Fruit fly (Drosophila melanogaster): ENCODE results near the gene Cad87A.

The Cad87A gene

DNA sequence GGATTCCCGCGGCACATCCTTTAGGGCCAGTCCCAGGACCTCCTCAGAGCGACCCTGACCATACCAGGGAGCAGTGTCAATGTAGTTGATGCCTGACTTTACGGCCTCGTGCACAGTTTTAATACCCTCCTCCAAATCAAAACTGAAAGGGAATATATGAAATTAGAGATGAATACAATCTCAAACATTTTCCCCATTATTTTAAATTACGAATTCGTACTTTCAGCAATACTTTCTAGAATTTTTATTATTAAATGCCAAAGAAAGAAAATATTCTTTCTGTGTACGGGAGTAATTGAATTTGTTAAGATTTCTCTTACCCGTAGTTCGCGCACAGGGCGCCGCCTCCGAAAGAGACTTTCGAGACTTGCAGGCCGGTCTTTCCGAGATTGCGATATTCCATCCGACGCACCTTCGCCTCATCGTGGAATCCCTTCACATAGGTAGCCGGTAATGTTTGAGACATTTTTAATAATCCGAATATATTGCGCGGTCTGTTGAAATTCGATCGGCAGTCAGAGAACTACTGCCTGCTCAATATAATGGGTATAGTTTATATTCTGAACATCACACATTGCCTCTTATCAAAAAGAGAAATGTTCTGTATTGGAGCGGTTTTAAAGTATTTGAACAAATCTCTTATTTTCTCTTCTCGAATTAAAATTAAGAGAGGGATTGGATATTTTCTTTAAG is 31.1 kb upstream of the Cad87A start, which contains the start of gene CG18547 (continued):
- no peak for TF ChIP-seq Ets65A (GFP tag)
- TF ChIP-seq CG30020 (tag; optimal IDR thresholded peaks at IDR 0.05) = no peak
- TF ChIP-seq kah (GFP tag; optimal IDR thresholded peaks at IDR 0.05) = no peak
- peak; percentile 2 for TF ChIP-seq lab (GFP tag; optimal IDR thresholded peaks at IDR 0.05)
- TF ChIP-seq CG7963 (GFP tag; IDR thresholded peaks at IDR 0.05; ENCODE audit: partially characterized antibody) = no peak
- TF ChIP-seq inv (GFP tag; IDR thresholded peaks at IDR 0.05; ENCODE audit: partially characterized antibody) = no peak
- TF ChIP-seq al (GFP tag; IDR thresholded peaks at IDR 0.05) = no peak
- no peak for TF ChIP-seq Asciz (GFP tag; optimal IDR thresholded peaks at IDR 0.05)
- TF ChIP-seq BtbVII (GFP tag; optimal IDR thresholded peaks at IDR 0.05) = no peak
- no peak for TF ChIP-seq Antp (GFP tag; optimal IDR thresholded peaks at IDR 0.05)
- TF ChIP-seq tap (tag; optimal IDR thresholded peaks at IDR 0.05) = no peak
- TF ChIP-seq HLH54F (GFP tag; optimal IDR thresholded peaks at IDR 0.05) = no peak
- no peak for TF ChIP-seq CG13296 (GFP tag; optimal IDR thresholded peaks at IDR 0.05)
- peak; percentile 29; the same call in 1 of the 2 replicates for TF ChIP-seq Xrp1 (GFP tag; IDR thresholded peaks at IDR 0.05)
- TF ChIP-seq ac (GFP tag; optimal IDR thresholded peaks at IDR 0.05) = no peak
- no peak for TF ChIP-seq shn (GFP tag; optimal IDR thresholded peaks at IDR 0.05)
- no peak for TF ChIP-seq CG13624 (GFP tag; optimal IDR thresholded peaks at IDR 0.05)
- TF ChIP-seq Dref (GFP tag; IDR thresholded peaks at IDR 0.05) = no peak
- no peak for TF ChIP-seq gce (GFP tag; IDR thresholded peaks at IDR 0.05)
- no peak for TF ChIP-seq CG4424 (GFP tag; optimal IDR thresholded peaks at IDR 0.05)
- no peak for TF ChIP-seq CG3065 (GFP tag; optimal IDR thresholded peaks at IDR 0.05)
- no peak for TF ChIP-seq CG16815 (GFP tag; optimal IDR thresholded peaks at IDR 0.05)
- no peak for TF ChIP-seq CG31388 (GFP tag; optimal IDR thresholded peaks at IDR 0.05)
- no peak for TF ChIP-seq HLH4C (GFP tag; IDR thresholded peaks at IDR 0.05; ENCODE audit: partially characterized antibody)
- TF ChIP-seq CG1647 (GFP tag; optimal IDR thresholded peaks at IDR 0.05) = no peak
- TF ChIP-seq prd (optimal IDR thresholded peaks at IDR 0.05) = no peak
- no peak for TF ChIP-seq prd (GFP tag; IDR thresholded peaks at IDR 0.05)
- TF ChIP-seq ase (GFP tag; IDR thresholded peaks at IDR 0.05) = no peak
- no peak for TF ChIP-seq CG17359 (tag; optimal IDR thresholded peaks at IDR 0.05)
- TF ChIP-seq CG12071 (GFP tag; optimal IDR thresholded peaks at IDR 0.05) = no peak
- no peak for TF ChIP-seq CG15696 (tag; optimal IDR thresholded peaks at IDR 0.05)
- TF ChIP-seq Fer3 (tag; optimal IDR thresholded peaks at IDR 0.05) = no peak

DNA sequence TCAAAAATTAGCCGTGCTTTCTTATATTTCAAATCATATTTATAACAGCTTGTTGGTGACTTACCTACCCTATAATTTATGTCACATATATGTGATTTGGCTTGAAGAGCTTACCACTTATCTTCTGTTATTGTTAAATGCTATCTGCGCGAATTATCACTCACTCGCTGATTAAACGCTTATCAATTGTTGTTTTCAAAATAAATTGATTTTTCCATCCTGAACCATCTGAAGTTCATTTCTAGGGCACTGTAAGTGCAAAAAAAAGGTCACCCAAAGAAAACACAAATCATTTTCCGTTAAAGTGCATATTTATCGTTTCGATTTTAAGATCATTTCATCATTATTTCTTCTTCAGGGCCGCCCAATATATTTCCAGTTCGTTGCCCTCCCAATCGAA is 29.3 kb upstream of the Cad87A start:
- no peak for TF ChIP-seq CG5180 (GFP tag; optimal IDR thresholded peaks at IDR 0.05)
- no peak for TF ChIP-seq NC2α (GFP tag; optimal IDR thresholded peaks at IDR 0.05)
- TF ChIP-seq exex (tag; optimal IDR thresholded peaks at IDR 0.05) = peak; percentile 68
- TF ChIP-seq Myb (GFP tag; optimal IDR thresholded peaks at IDR 0.05) = no peak
- TF ChIP-seq CG10654 (GFP tag; optimal IDR thresholded peaks at IDR 0.05) = no peak
- TF ChIP-seq peb (GFP tag; IDR thresholded peaks at IDR 0.05) = no peak

DNA sequence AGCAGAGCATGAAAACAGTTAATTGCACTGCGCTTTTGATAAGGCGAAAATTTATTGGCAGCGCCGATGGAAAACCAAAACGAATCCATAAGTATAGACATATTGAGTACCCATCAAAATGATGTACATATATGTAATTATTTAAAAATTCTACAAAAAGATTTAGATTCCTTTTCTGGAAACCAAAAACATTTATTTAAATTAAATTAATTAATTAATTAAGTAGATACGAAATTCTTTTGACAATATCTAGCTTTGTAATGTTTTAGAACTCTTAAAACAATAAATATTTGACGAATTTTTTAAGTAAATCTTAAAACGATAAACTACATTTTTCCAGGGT is 28.4 kb upstream of the Cad87A start:
- TF ChIP-seq CG33213 (GFP tag; optimal IDR thresholded peaks at IDR 0.05) (no peak), Vsx1 (GFP tag; optimal IDR thresholded peaks at IDR 0.05) (no peak), CG6254 (GFP tag; optimal IDR thresholded peaks at IDR 0.05) (no peak), CG31441 (GFP tag; IDR thresholded peaks at IDR 0.05) (0 out of 2 replicates have a peak, but pooled peaks have one; percentile 47), CG2712 (tag; optimal IDR thresholded peaks at IDR 0.05) (peak; percentile 38), H2.0 (GFP tag; IDR thresholded peaks at IDR 0.05) (no peak), CG18262 (tag; optimal IDR thresholded peaks at IDR 0.05) (peak; percentile 34), CG7987 (GFP tag; optimal IDR thresholded peaks at IDR 0.05) (no peak), CG12744 (GFP tag; optimal IDR thresholded peaks at IDR 0.05) (no peak), Hr3 (GFP tag; optimal IDR thresholded peaks at IDR 0.05) (no peak), row (GFP tag; IDR thresholded peaks at IDR 0.05) (peak; percentile 26; the same call in 1 of the 3 replicates), CG5245 (GFP tag; optimal IDR thresholded peaks at IDR 0.05) (no peak), Sox102F (GFP tag; optimal IDR thresholded peaks at IDR 0.05) (peak; percentile 29)

All from whole organism, embryonic.